Worm (Caenorhabditis elegans) whole organism, L4 larva: ENCODE data around the gene R10E11.5.

ENCODE experiments used
- F49E8.2 ChIP-seq: sonication (generic microtip); optimal IDR thresholded peaks from 2 replicates; lab custom pipeline; 2016; ENCODE audit warnings: missing compliant biosample characterization, mild to moderate bottlenecking, missing genetic modification characterization, borderline replicate concordance
- T26A8.4 ChIP-seq: fragments of 200-800 bp; sonication (Bioruptor generic); IDR thresholded peaks from 2 replicates; pipeline ENCODE4 v1.3.6; 2022; ENCODE audit warnings: missing genetic modification characterization, missing compliant biosample characterization
- Y48G9A.11 ChIP-seq: fragments of 200-800 bp; sonication (Bioruptor generic); IDR thresholded peaks from 2 replicates; pipeline ENCODE4 v1.3.6; 2022; ENCODE audit warnings: missing genetic modification reagents, missing genetic modification characterization, missing compliant biosample characterization
- Y5F2A.4 ChIP-seq: fragments of 200-800 bp; sonication (Bioruptor generic); optimal IDR thresholded peaks from 2 replicates; lab custom pipeline; 2018; ENCODE audit warnings: mild to moderate bottlenecking, missing genetic modification characterization, missing compliant biosample characterization
- Y75B8A.6 ChIP-seq: fragments of 200-800 bp; sonication (Bioruptor generic); IDR thresholded peaks from 2 replicates; pipeline ENCODE4 v1.3.6; 2022; ENCODE audit warnings: missing genetic modification reagents, missing genetic modification characterization, missing compliant biosample characterization
- ZK546.5 ChIP-seq, 2 experiments: sonication (generic microtip); optimal IDR thresholded peaks; 2 replicates each; lab custom pipeline; 2017; ENCODE audit warnings: missing biosample characterization in 2 of 2, missing genetic modification characterization in 2 of 2
- aha-1 ChIP-seq: fragments of 150-350 bp; peaks from one replicate; lab custom pipeline; 2014; ENCODE audit warnings: missing biosample characterization, missing genetic modification characterization
- aly-2 ChIP-seq: sonication (generic microtip); optimal IDR thresholded peaks from 2 replicates; lab custom pipeline; 2018; ENCODE audit warnings: missing biosample characterization, missing genetic modification characterization
- ceh-20 ChIP-seq: fragments of 200-800 bp; sonication (Bioruptor generic); IDR thresholded peaks from 2 replicates; pipeline ENCODE4 v1.3.6; 2022; ENCODE audit warnings: missing genetic modification reagents, missing genetic modification characterization, missing compliant biosample characterization
- ceh-44 ChIP-seq: fragments of 200-800 bp; sonication (Bioruptor generic); IDR thresholded peaks from 2 replicates; pipeline ENCODE4 v1.3.6; 2022; ENCODE audit warnings: missing genetic modification reagents, missing genetic modification characterization, missing compliant biosample characterization
- ceh-62 ChIP-seq: sonication (generic microtip); optimal IDR thresholded peaks from 2 replicates; lab custom pipeline; 2017; ENCODE audit warnings: missing biosample characterization, missing genetic modification characterization
- ceh-82 ChIP-seq: sonication (generic microtip); optimal IDR thresholded peaks from 2 replicates; lab custom pipeline; 2017; ENCODE audit warnings: missing biosample characterization, missing genetic modification characterization
- ces-1 ChIP-seq: fragments of 150-350 bp; sonication (generic microtip); optimal IDR thresholded peaks from 4 replicates; lab custom pipeline; 2014; ENCODE audit warnings: missing biosample characterization, missing genetic modification reagents, missing genetic modification characterization
- cey-2 ChIP-seq: sonication (generic microtip); optimal IDR thresholded peaks from 3 replicates; lab custom pipeline; 2017; ENCODE audit warnings: missing genetic modification characterization, mild to moderate bottlenecking, missing compliant biosample characterization, antibody characterized with exemption, borderline replicate concordance; ENCODE audit not compliant: insufficient read depth
- daf-12 ChIP-seq: fragments of 150-350 bp; optimal IDR thresholded peaks from 2 replicates; lab custom pipeline; 2014; ENCODE audit warnings: missing biosample characterization, missing genetic modification reagents, missing genetic modification characterization
- daf-8 ChIP-seq: fragments of 200-800 bp; sonication (Bioruptor generic); IDR thresholded peaks from 2 replicates; pipeline ENCODE4 v1.3.6; 2022; ENCODE audit warnings: missing genetic modification characterization, missing compliant biosample characterization
- dmd-8 ChIP-seq: fragments of 200-800 bp; sonication (Bioruptor generic); IDR thresholded peaks from 2 replicates; pipeline ENCODE4 v1.3.6; 2022; ENCODE audit warnings: missing genetic modification characterization, missing compliant biosample characterization
- dmd-9 ChIP-seq: fragments of 200-800 bp; sonication (Bioruptor generic); IDR thresholded peaks from 2 replicates; pipeline ENCODE4 v1.3.6; 2022; ENCODE audit warnings: missing genetic modification reagents, missing genetic modification characterization, missing compliant biosample characterization
- duxl-1 ChIP-seq: sonication (generic microtip); optimal IDR thresholded peaks from 2 replicates; lab custom pipeline; 2016; ENCODE audit warnings: mild to moderate bottlenecking, missing genetic modification characterization, moderate library complexity, missing compliant biosample characterization; ENCODE audit not compliant: poor library complexity
- egl-27 ChIP-seq: sonication (generic microtip); optimal IDR thresholded peaks from 3 replicates; lab custom pipeline; 2017; ENCODE audit warnings: missing biosample characterization, missing genetic modification reagents, missing genetic modification characterization
- hlh-30 ChIP-seq: sonication (generic microtip); optimal IDR thresholded peaks from 2 replicates; lab custom pipeline; 2017; ENCODE audit warnings: antibody characterized with exemption, mild to moderate bottlenecking, missing genetic modification characterization, missing compliant biosample characterization; ENCODE audit not compliant: insufficient read depth
- jun-1 ChIP-seq: fragments of 150-350 bp; optimal IDR thresholded peaks from 2 replicates; lab custom pipeline; 2014; ENCODE audit warnings: missing biosample characterization, missing genetic modification reagents, missing genetic modification characterization
- lim-7 ChIP-seq: fragments of 200-800 bp; sonication (Bioruptor generic); IDR thresholded peaks from 2 replicates; pipeline ENCODE4 v1.3.6; 2022; ENCODE audit warnings: missing genetic modification characterization, missing compliant biosample characterization
- lin-1 ChIP-seq: fragments of 200-800 bp; sonication (Bioruptor generic); IDR thresholded peaks from 2 replicates; pipeline ENCODE4 v1.3.6; 2022; ENCODE audit warnings: missing genetic modification reagents, missing genetic modification characterization, missing compliant biosample characterization
- lin-38 ChIP-seq: fragments of 200-800 bp; sonication (Bioruptor generic); IDR thresholded peaks from 2 replicates; pipeline ENCODE4 v1.3.6; 2022; ENCODE audit warnings: missing genetic modification reagents, missing genetic modification characterization, missing compliant biosample characterization
- lin-39 ChIP-seq: fragments of 150-350 bp; optimal IDR thresholded peaks from 2 replicates; lab custom pipeline; 2014; ENCODE audit warnings: missing biosample characterization, missing genetic modification reagents, missing genetic modification characterization
- madf-5 ChIP-seq, 2 experiments: fragments of 200-800 bp; sonication (Bioruptor generic); IDR thresholded peaks; 2 replicates each; pipeline ENCODE4 v1.3.6; 2022; ENCODE audit warnings: missing compliant biosample characterization in 2 of 2, missing genetic modification characterization in 2 of 2
- mdl-1 ChIP-seq, 2 experiments: fragments of 150-350 bp in 1 of 2; sonication (generic microtip) in 1 of 2; optimal IDR thresholded peaks; 2 replicates each; lab custom pipeline; 2014 to 2017; ENCODE audit warnings: missing biosample characterization in 2 of 2, missing genetic modification characterization in 2 of 2
- mxl-3 ChIP-seq: fragments of 200-800 bp; sonication (Bioruptor generic); optimal IDR thresholded peaks from 2 replicates; lab custom pipeline; 2018; ENCODE audit warnings: mild to moderate bottlenecking, missing genetic modification characterization, missing compliant biosample characterization
- nhr-111 ChIP-seq: fragments of 200-800 bp; sonication (Bioruptor generic); optimal IDR thresholded peaks from 2 replicates; lab custom pipeline; 2018; ENCODE audit warnings: mild to moderate bottlenecking, missing genetic modification characterization, missing compliant biosample characterization
- nhr-237 ChIP-seq: sonication (generic microtip); optimal IDR thresholded peaks from 2 replicates; lab custom pipeline; 2017; ENCODE audit warnings: missing biosample characterization, missing genetic modification characterization
- nhr-28 ChIP-seq: fragments of 150-350 bp; optimal IDR thresholded peaks from 2 replicates; lab custom pipeline; 2014; ENCODE audit warnings: missing biosample characterization, missing genetic modification characterization
- nhr-48 ChIP-seq: sonication (generic microtip); optimal IDR thresholded peaks from 2 replicates; lab custom pipeline; 2016; ENCODE audit warnings: mild to moderate bottlenecking, missing genetic modification characterization, missing compliant biosample characterization
- nhr-6 ChIP-seq: fragments of 150-350 bp; optimal IDR thresholded peaks from 2 replicates; lab custom pipeline; 2014; ENCODE audit warnings: missing biosample characterization, missing genetic modification characterization
- nhr-76 ChIP-seq: fragments of 150-350 bp; optimal IDR thresholded peaks from 2 replicates; lab custom pipeline; 2014; ENCODE audit warnings: missing biosample characterization, missing genetic modification characterization
- nhr-77 ChIP-seq: fragments of 150-350 bp; optimal IDR thresholded peaks from 2 replicates; lab custom pipeline; 2014; ENCODE audit warnings: missing biosample characterization, missing genetic modification characterization
- pha-4 ChIP-seq, 2 experiments: fragments of 150-350 bp in 1 of 2; fragments of 200-800 bp in 1 of 2; sonication (Bioruptor generic) in 1 of 2; IDR thresholded peaks in 1 of 2; optimal IDR thresholded peaks in 1 of 2; 2 replicates each; pipeline versions ENCODE4 v1.3.6 to Lab custom; 2014 to 2022; ENCODE audit warnings: missing genetic modification characterization in 2 of 2, missing genetic modification reagents in 2 of 2, missing biosample characterization in 1 of 2, missing compliant biosample characterization in 1 of 2
- rbr-2 ChIP-seq: sonication (generic microtip); optimal IDR thresholded peaks from 2 replicates; lab custom pipeline; 2016; ENCODE audit warnings: missing genotype, missing genetic modification characterization, missing compliant biosample characterization
- saeg-2 ChIP-seq: fragments of 200-800 bp; sonication (Bioruptor generic); IDR thresholded peaks from 2 replicates; pipeline ENCODE4 v1.3.6; 2022; ENCODE audit warnings: missing genetic modification reagents, missing genetic modification characterization, missing compliant biosample characterization
- sdz-12 ChIP-seq: fragments of 200-800 bp; sonication (Bioruptor generic); optimal IDR thresholded peaks from 2 replicates; lab custom pipeline; 2018; ENCODE audit warnings: mild to moderate bottlenecking, missing genetic modification characterization, missing compliant biosample characterization
- skn-1 ChIP-seq: fragments of 150-350 bp; optimal IDR thresholded peaks from 2 replicates; lab custom pipeline; 2014; ENCODE audit warnings: missing biosample characterization, missing genetic modification characterization
- snpc-1.2 ChIP-seq: fragments of 200-800 bp; sonication (Bioruptor generic); IDR thresholded peaks from 2 replicates; pipeline ENCODE4 v1.3.6; 2022; ENCODE audit warnings: missing genetic modification reagents, missing genetic modification characterization, missing compliant biosample characterization
- snpc-4 ChIP-seq: fragments of 150-350 bp; optimal IDR thresholded peaks from 2 replicates; lab custom pipeline; 2014; ENCODE audit warnings: missing biosample characterization, missing genetic modification characterization
- spr-1 ChIP-seq: sonication (generic microtip); optimal IDR thresholded peaks from 2 replicates; lab custom pipeline; 2016; ENCODE audit warnings: mild to moderate bottlenecking, missing genetic modification characterization, missing compliant biosample characterization
- spr-3 ChIP-seq: fragments of 200-800 bp; sonication (Bioruptor generic); optimal IDR thresholded peaks from 2 replicates; lab custom pipeline; 2018; ENCODE audit warnings: mild to moderate bottlenecking, missing genetic modification characterization, missing compliant biosample characterization
- tag-97 ChIP-seq: fragments of 200-800 bp; sonication (Bioruptor generic); IDR thresholded peaks from 2 replicates; pipeline ENCODE4 v1.3.6; 2022; ENCODE audit warnings: missing genetic modification characterization, missing compliant biosample characterization
- tra-1 ChIP-seq: fragments of 200-800 bp; sonication (Bioruptor generic); IDR thresholded peaks from 2 replicates; pipeline ENCODE4 v1.3.6; 2022; ENCODE audit warnings: missing genetic modification reagents, missing genetic modification characterization, missing compliant biosample characterization
- unc-62 ChIP-seq, 3 experiments: fragments of 150-350 bp in 1 of 3; sonication (generic microtip); optimal IDR thresholded peaks in 2 of 3; peaks in 1 of 3; 1 replicate in 1 of 3; 2 replicates in 2 of 3; lab custom pipeline; 2014 to 2017; ENCODE audit warnings: missing biosample characterization in 3 of 3, missing genetic modification characterization in 3 of 3, missing genetic modification reagents in 3 of 3, missing genotype in 1 of 3
- zip-11 ChIP-seq: fragments of 200-800 bp; sonication (Bioruptor generic); IDR thresholded peaks from 2 replicates; pipeline ENCODE4 v1.3.6; 2022; ENCODE audit warnings: missing genetic modification characterization, missing compliant biosample characterization
- zip-2 ChIP-seq: fragments of 150-350 bp; optimal IDR thresholded peaks from 2 replicates; lab custom pipeline; 2014; ENCODE audit warnings: missing biosample characterization, missing genetic modification characterization

Gene R10E11.5

DNA sequence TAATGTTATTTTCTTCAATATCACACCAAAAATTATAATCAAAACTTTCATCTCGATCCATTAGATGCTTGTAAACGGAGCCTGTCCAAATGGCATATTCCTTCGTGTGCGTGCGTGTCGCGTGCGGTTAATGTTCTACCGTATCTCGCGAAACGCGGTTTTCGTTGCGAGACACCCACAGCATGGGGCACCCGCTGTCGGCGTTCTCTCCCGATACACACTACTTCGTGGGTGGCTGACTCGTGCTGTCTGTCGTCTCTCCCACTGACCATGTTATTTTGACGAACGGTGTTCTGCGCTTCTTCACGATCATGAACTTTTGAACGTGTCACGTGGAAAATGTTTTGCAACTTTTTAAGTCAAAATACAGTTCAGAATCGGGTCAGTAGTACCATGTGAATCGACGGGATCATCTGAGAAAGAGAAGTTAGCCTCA, 24.0 kb downstream of the R10E11.5 start (continued):
- peak; percentile 37 for TF ChIP-seq nhr-237
- TF ChIP-seq nhr-48 = peak; percentile 96
- TF ChIP-seq sdz-12 (GFP tag; lab: Kevin White, UChicago) = peak; percentile 97
- TF ChIP-seq nhr-6 (tag; lab: Kevin White, UChicago) = peak; percentile 96
- peak; percentile 99 for TF ChIP-seq nhr-111 (GFP tag; lab: Kevin White, UChicago)
- TF ChIP-seq ceh-82 (tag; lab: Kevin White, UChicago) = peak; percentile 8
- TF ChIP-seq mdl-1 (tag; optimal IDR thresholded peaks at IDR 0.05; lab: Kevin White, UChicago) = peak; percentile 97 to 99
- peak; percentile 63; the same call in 1 of the 2 replicates for TF ChIP-seq Y48G9A.11
- TF ChIP-seq ces-1 = no peak
- TF ChIP-seq nhr-28 = peak; percentile 90
- TF ChIP-seq mxl-3 (GFP tag; lab: Kevin White, UChicago) = peak; percentile 99
- TF ChIP-seq lim-7 (GFP tag; lab: Robert Waterston, UW) = peak; percentile 65
- peak; percentile 98 for TF ChIP-seq pha-4 (GFP tag; IDR thresholded peaks at IDR 0.05; lab: Robert Waterston, UW)
- no peak for TF ChIP-seq pha-4 (tag; optimal IDR thresholded peaks at IDR 0.05; lab: Kevin White, UChicago)
- TF ChIP-seq zip-2 (tag; lab: Kevin White, UChicago) = peak; percentile 82
- peak; percentile 100 for TF ChIP-seq aha-1 (tag; lab: Kevin White, UChicago)
- TF ChIP-seq ZK546.5 (tag; optimal IDR thresholded peaks at IDR 0.05; lab: Kevin White, UChicago) = peak; percentile 24 to 87
- 0 out of 2 replicates have a peak, but pooled peaks have one; percentile 66 for TF ChIP-seq tag-97 (GFP tag; lab: Robert Waterston, UW)
- TF ChIP-seq lin-1 (GFP tag; lab: Robert Waterston, UW) = peak; percentile 98
- TF ChIP-seq jun-1 (tag; lab: Kevin White, UChicago) = peak; percentile 95
- peak; percentile 96 for TF ChIP-seq duxl-1 (tag; lab: Kevin White, UChicago)
- peak; percentile 71 for TF ChIP-seq skn-1 (tag; lab: Kevin White, UChicago)
- TF ChIP-seq zip-11 = peak; percentile 48; the same call in 1 of the 2 replicates
- no peak for TF ChIP-seq daf-12 (tag; lab: Kevin White, UChicago)
- TF ChIP-seq lin-38 (GFP tag; lab: Robert Waterston, UW) = peak; percentile 94
- TF ChIP-seq dmd-9 (GFP tag; lab: Robert Waterston, UW) = peak; percentile 94
- TF ChIP-seq unc-62 (GFP tag; optimal IDR thresholded peaks at IDR 0.05 in 1 of 2; lab: Kevin White, UChicago) = peak in 1 of 2 experiments; percentile 100
- no peak for TF ChIP-seq unc-62 (tag; optimal IDR thresholded peaks at IDR 0.05; lab: Kevin White, UChicago)
- TF ChIP-seq ceh-44 = peak; percentile 77; the same call in 1 of the 2 replicates
- TF ChIP-seq ceh-20 = peak; percentile 98
- TF ChIP-seq Y5F2A.4 (GFP tag; lab: Kevin White, UChicago) = peak; percentile 92
- peak; percentile 19 for TF ChIP-seq egl-27 (tag; lab: Kevin White, UChicago)
- TF ChIP-seq dmd-8 (GFP tag; lab: Robert Waterston, UW) = 0 out of 2 replicates have a peak, but pooled peaks have one; percentile 56
- TF ChIP-seq F49E8.2 (tag; lab: Kevin White, UChicago) = no peak
- TF ChIP-seq snpc-1.2 = peak; percentile 78
- TF ChIP-seq rbr-2 (tag; lab: Kevin White, UChicago) = peak; percentile 98
- TF ChIP-seq snpc-4 (tag; lab: Kevin White, UChicago) = peak; percentile 35
- no peak for TF ChIP-seq ceh-62 (tag; lab: Kevin White, UChicago)
- TF ChIP-seq T26A8.4 (GFP tag; lab: Robert Waterston, UW) = peak; percentile 99
- 0 out of 2 replicates have a peak, but pooled peaks have one; percentile 51 for TF ChIP-seq daf-8
- peak; percentile 80 to 90; a peak in 2 of 4 replicates for TF ChIP-seq madf-5 (GFP tag; IDR thresholded peaks at IDR 0.05; lab: Robert Waterston, UW)
- TF ChIP-seq nhr-76 = peak; percentile 74
- TF ChIP-seq nhr-77 (tag; lab: Kevin White, UChicago) = peak; percentile 97
- peak; percentile 99 for TF ChIP-seq saeg-2
- TF ChIP-seq lin-39 (tag; lab: Kevin White, UChicago) = peak; percentile 78
- TF ChIP-seq spr-1 (tag; lab: Kevin White, UChicago) = peak; percentile 95
- TF ChIP-seq hlh-30 (tag; lab: Kevin White, UChicago) = peak; percentile 99
- TF ChIP-seq Y75B8A.6 (GFP tag; lab: Robert Waterston, UW) = peak; percentile 95
- peak; percentile 98 for TF ChIP-seq spr-3 (GFP tag; lab: Kevin White, UChicago)
- peak; percentile 83 for TF ChIP-seq cey-2
- peak; percentile 96 for TF ChIP-seq tra-1
- TF ChIP-seq aly-2 (tag; lab: Kevin White, UChicago) = peak; percentile 36
